Fruit fly (Drosophila melanogaster) whole organism, embryonic: ENCODE data around the gene velo.
A peak's percentile ranks its signal among the peaks of the same experiment; 100 is the strongest.

Experiments
- Antp ChIP-seq: fragments of 200-800 bp; sonication (Bioruptor generic); optimal IDR thresholded peaks from 3 replicates; lab custom pipeline; 2016; ENCODE audit warnings: missing biosample characterization, missing genetic modification characterization
- Atf3 ChIP-seq: fragments of 200-800 bp; sonication (Bioruptor generic); optimal IDR thresholded peaks from 3 replicates; lab custom pipeline; 2016; ENCODE audit warnings: missing biosample characterization, missing genetic modification characterization
- Atf6 ChIP-seq: fragments of 200-800 bp; sonication (Bioruptor generic); IDR thresholded peaks from 2 replicates; pipeline ENCODE4 v1.3.6; 2022; ENCODE audit warnings: missing biosample characterization, missing genetic modification characterization
- CG1024 ChIP-seq: fragments of 200-800 bp; sonication (Bioruptor generic); IDR thresholded peaks from 2 replicates; pipeline ENCODE4 v1.3.6; 2022; ENCODE audit warnings: missing biosample characterization, missing genetic modification characterization
- CG10267 ChIP-seq: fragments of 200-800 bp; sonication (Bioruptor generic); optimal IDR thresholded peaks from 2 replicates; lab custom pipeline; 2018; ENCODE audit warnings: missing biosample characterization, mild to moderate bottlenecking, missing genetic modification characterization, moderate library complexity
- CG11085 ChIP-seq: fragments of 200-800 bp; sonication (Bioruptor generic); IDR thresholded peaks from 2 replicates; pipeline ENCODE4 v1.3.6; 2022; ENCODE audit warnings: missing biosample characterization, missing genetic modification characterization
- CG11398 ChIP-seq: fragments of 200-800 bp; sonication (Bioruptor generic); optimal IDR thresholded peaks from 2 replicates; lab custom pipeline; 2016; ENCODE audit warnings: missing biosample characterization, missing genetic modification characterization
- CG12219 ChIP-seq: fragments of 200-800 bp; sonication (Bioruptor generic); optimal IDR thresholded peaks from 3 replicates; lab custom pipeline; 2018; ENCODE audit warnings: missing biosample characterization, mild to moderate bottlenecking, missing genetic modification characterization
- CG15514 ChIP-seq: fragments of 200-800 bp; sonication (Bioruptor generic); optimal IDR thresholded peaks from 3 replicates; lab custom pipeline; 2017; ENCODE audit warnings: missing biosample characterization, missing genetic modification characterization, mild to moderate bottlenecking, moderate library complexity, missing genetic modification reagents
- CG1792 ChIP-seq: fragments of 200-800 bp; sonication (Bioruptor generic); optimal IDR thresholded peaks from 2 replicates; lab custom pipeline; 2016; ENCODE audit warnings: missing biosample characterization, missing genetic modification characterization
- CG2120 ChIP-seq: fragments of 200-800 bp; sonication (Bioruptor generic); optimal IDR thresholded peaks from 3 replicates; lab custom pipeline; 2016; ENCODE audit warnings: missing biosample characterization, missing genetic modification characterization
- CG30403 ChIP-seq: fragments of 200-800 bp; sonication (Bioruptor generic); optimal IDR thresholded peaks from 3 replicates; lab custom pipeline; 2016; ENCODE audit warnings: missing biosample characterization, missing genetic modification characterization
- CG31388 ChIP-seq: fragments of 200-800 bp; sonication (Bioruptor generic); optimal IDR thresholded peaks from 2 replicates; lab custom pipeline; 2016; ENCODE audit warnings: missing biosample characterization, missing genetic modification characterization
- CG31441 ChIP-seq: fragments of 200-800 bp; sonication (Bioruptor generic); IDR thresholded peaks from 2 replicates; pipeline ENCODE4 v1.3.6; 2022; ENCODE audit warnings: missing biosample characterization, missing genetic modification characterization
- CG3281 ChIP-seq: fragments of 200-800 bp; sonication (Bioruptor generic); optimal IDR thresholded peaks from 3 replicates; lab custom pipeline; 2017; ENCODE audit warnings: missing biosample characterization, mild to moderate bottlenecking, missing genetic modification characterization
- CG34422 ChIP-seq: fragments of 200-800 bp; sonication (Bioruptor generic); IDR thresholded peaks from 3 replicates; pipeline ENCODE4 v1.3.6; 2022; ENCODE audit warnings: missing biosample characterization, missing genetic modification characterization
- CG4730 ChIP-seq: fragments of 200-800 bp; sonication (Bioruptor generic); IDR thresholded peaks from 2 replicates; pipeline ENCODE4 v1.3.6; 2022; ENCODE audit warnings: missing biosample characterization, missing genetic modification characterization
- CG9437 ChIP-seq: fragments of 200-800 bp; sonication (Bioruptor generic); optimal IDR thresholded peaks from 2 replicates; lab custom pipeline; 2018; ENCODE audit warnings: missing biosample characterization, mild to moderate bottlenecking, missing genetic modification characterization
- CG9932 ChIP-seq: fragments of 200-800 bp; sonication (Bioruptor generic); IDR thresholded peaks from 2 replicates; pipeline ENCODE4 v1.3.6; 2022; ENCODE audit warnings: missing biosample characterization, missing genetic modification characterization
- CTCF ChIP-seq: fragments of 200-800 bp; sonication (Bioruptor generic); optimal IDR thresholded peaks from 2 replicates; lab custom pipeline; 2017; ENCODE audit warnings: missing biosample characterization, mild to moderate bottlenecking, missing genetic modification characterization, moderate library complexity
- CoRest ChIP-seq: fragments of 200-800 bp; sonication (Bioruptor generic); optimal IDR thresholded peaks from 3 replicates; lab custom pipeline; 2018; ENCODE audit warnings: missing biosample characterization, mild to moderate bottlenecking, missing genetic modification characterization, moderate library complexity
- Drgx ChIP-seq: fragments of 200-800 bp; sonication (Bioruptor generic); IDR thresholded peaks from 2 replicates; pipeline ENCODE4 v1.3.6; 2022; ENCODE audit warnings: missing biosample characterization, missing genetic modification characterization
- Hr51 ChIP-seq, 2 experiments: fragments of 200-800 bp; sonication (Bioruptor generic); optimal IDR thresholded peaks; 2 replicates in 1 of 2; 3 replicates in 1 of 2; lab custom pipeline; 2016 to 2018; ENCODE audit warnings: missing biosample characterization in 2 of 2, missing genetic modification characterization in 2 of 2, mild to moderate bottlenecking in 1 of 2, moderate library complexity in 1 of 2
- Hr78 ChIP-seq, 2 experiments: fragments of 200-800 bp in 1 of 2; fragments of >200 bp in 1 of 2; sonication (Bioruptor generic) in 1 of 2; optimal IDR thresholded peaks; 2 replicates each; lab custom pipeline; 2017 to 2019; ENCODE audit warnings: missing biosample characterization in 2 of 2, missing genetic modification characterization in 2 of 2, mild to moderate bottlenecking in 1 of 2, moderate library complexity in 1 of 2
- Hsf ChIP-seq: fragments of 200-800 bp; sonication (Bioruptor generic); optimal IDR thresholded peaks from 3 replicates; lab custom pipeline; 2016; ENCODE audit warnings: missing biosample characterization, missing genetic modification characterization
- Jarid2 ChIP-seq: fragments of 200-800 bp; sonication (Bioruptor generic); optimal IDR thresholded peaks from 3 replicates; lab custom pipeline; 2017; ENCODE audit warnings: mild to moderate bottlenecking, missing biosample characterization, missing genetic modification reagents, missing genetic modification characterization
- MBD-R2 ChIP-seq: fragments of 200-800 bp; sonication (Bioruptor generic); IDR thresholded peaks from 2 replicates; pipeline ENCODE4 v1.3.6; 2022; ENCODE audit warnings: missing biosample characterization, missing genetic modification characterization
- Mrtf ChIP-seq: fragments of 200-800 bp; sonication (Bioruptor generic); IDR thresholded peaks from 3 replicates; pipeline ENCODE4 v1.3.6; 2022; ENCODE audit warnings: missing biosample characterization, missing genetic modification characterization
- ac ChIP-seq: fragments of 200-800 bp; sonication (Bioruptor generic); optimal IDR thresholded peaks from 3 replicates; lab custom pipeline; 2017; ENCODE audit warnings: missing biosample characterization, mild to moderate bottlenecking, missing genetic modification characterization
- ara ChIP-seq: fragments of 200-800 bp; sonication (Bioruptor generic); IDR thresholded peaks from 2 replicates; pipeline ENCODE4 v1.3.6; 2022; ENCODE audit warnings: missing biosample characterization, missing genetic modification characterization
- ase ChIP-seq: fragments of 200-800 bp; sonication (Bioruptor generic); IDR thresholded peaks from 3 replicates; pipeline ENCODE4 v1.3.6; 2022; ENCODE audit warnings: missing biosample characterization, missing genetic modification characterization
- ato ChIP-seq: fragments of 200-800 bp; sonication (Bioruptor generic); IDR thresholded peaks from 2 replicates; pipeline ENCODE4 v1.3.6; 2022; ENCODE audit warnings: missing biosample characterization, missing genetic modification characterization; ENCODE audit not compliant: partially characterized antibody
- bsh ChIP-seq, 2 experiments: fragments of 200-800 bp; sonication (Bioruptor generic); optimal IDR thresholded peaks; 2 replicates each; lab custom pipeline; 2017 to 2018; ENCODE audit warnings: mild to moderate bottlenecking in 2 of 2, missing biosample characterization in 2 of 2, missing genetic modification characterization in 2 of 2, moderate library complexity in 1 of 2
- chn ChIP-seq: fragments of 200-800 bp; sonication (Bioruptor generic); optimal IDR thresholded peaks from 2 replicates; lab custom pipeline; 2016; ENCODE audit warnings: missing biosample characterization, missing genetic modification characterization
- dimm ChIP-seq: fragments of 200-800 bp; sonication (Bioruptor generic); IDR thresholded peaks from 2 replicates; pipeline ENCODE4 v1.3.6; 2022; ENCODE audit warnings: missing biosample characterization, missing genetic modification characterization
- dmrt11E ChIP-seq: fragments of 200-800 bp; sonication (Bioruptor generic); optimal IDR thresholded peaks from 3 replicates; lab custom pipeline; 2018; ENCODE audit warnings: missing biosample characterization, mild to moderate bottlenecking, missing genetic modification characterization, moderate library complexity
- dysf ChIP-seq: fragments of 200-800 bp; sonication (Bioruptor generic); IDR thresholded peaks from 3 replicates; pipeline ENCODE4 v1.3.6; 2022; ENCODE audit warnings: missing biosample characterization, missing genetic modification characterization
- fru ChIP-seq: fragments of >200 bp; optimal IDR thresholded peaks from 2 replicates; lab custom pipeline; 2017
- gce ChIP-seq: fragments of 200-800 bp; sonication (Bioruptor generic); IDR thresholded peaks from 3 replicates; pipeline ENCODE4 v1.3.6; 2022; ENCODE audit warnings: missing biosample characterization, missing genetic modification characterization
- gfzf ChIP-seq: fragments of 200-800 bp; sonication (Bioruptor generic); optimal IDR thresholded peaks from 2 replicates; lab custom pipeline; 2016; ENCODE audit warnings: missing biosample characterization, mild to moderate bottlenecking, missing genetic modification characterization, moderate library complexity
- gro ChIP-seq: fragments of 200-800 bp; sonication (Bioruptor generic); optimal IDR thresholded peaks from 2 replicates; lab custom pipeline; 2016; ENCODE audit warnings: missing biosample characterization, missing genetic modification characterization
- gsb ChIP-seq: fragments of 200-800 bp; sonication (Bioruptor generic); IDR thresholded peaks from 2 replicates; pipeline ENCODE4 v1.3.6; 2022; ENCODE audit warnings: missing biosample characterization, missing genetic modification characterization
- hb ChIP-seq: fragments of 200-800 bp; sonication (Bioruptor generic); IDR thresholded peaks from 3 replicates; pipeline ENCODE4 v1.3.6; 2022; ENCODE audit warnings: missing biosample characterization, missing genetic modification characterization; ENCODE audit not compliant: partially characterized antibody
- ind ChIP-seq: fragments of 200-800 bp; sonication (Bioruptor generic); optimal IDR thresholded peaks from 3 replicates; lab custom pipeline; 2016; ENCODE audit warnings: missing biosample characterization, missing genetic modification characterization
- inv ChIP-seq: fragments of 200-800 bp; sonication (Bioruptor generic); IDR thresholded peaks from 2 replicates; pipeline ENCODE4 v1.3.6; 2022; ENCODE audit warnings: missing biosample characterization, missing genetic modification characterization; ENCODE audit not compliant: partially characterized antibody
- jumu ChIP-seq: fragments of 200-800 bp; sonication (Bioruptor generic); optimal IDR thresholded peaks from 3 replicates; lab custom pipeline; 2016; ENCODE audit warnings: missing biosample characterization, missing genetic modification characterization
- lilli ChIP-seq: fragments of 200-800 bp; sonication (Bioruptor generic); optimal IDR thresholded peaks from 3 replicates; lab custom pipeline; 2016; ENCODE audit warnings: missing biosample characterization, missing genetic modification characterization
- pan ChIP-seq, 4 experiments: fragments of >200 bp in 3 of 4; fragments of 200-800 bp in 1 of 4; sonication (Bioruptor generic) in 1 of 4; optimal IDR thresholded peaks in 3 of 4; IDR thresholded peaks in 1 of 4; 2 replicates each; pipeline versions ENCODE4 v1.3.6 to Lab custom; 2017 to 2022; ENCODE audit warnings: missing biosample characterization in 2 of 4, missing genetic modification characterization in 2 of 4, mixed read lengths in 1 of 4
- shn ChIP-seq: fragments of 200-800 bp; sonication (Bioruptor generic); optimal IDR thresholded peaks from 3 replicates; lab custom pipeline; 2016; ENCODE audit warnings: missing biosample characterization, missing genetic modification characterization
- sug ChIP-seq: fragments of 200-800 bp; optimal IDR thresholded peaks from 2 replicates; lab custom pipeline; 2019; ENCODE audit warnings: missing biosample characterization, mild to moderate bottlenecking, missing genetic modification characterization, moderate library complexity
- tin ChIP-seq: fragments of 200-800 bp; sonication (Bioruptor generic); optimal IDR thresholded peaks from 3 replicates; lab custom pipeline; 2016; ENCODE audit warnings: missing biosample characterization, missing genetic modification characterization

The velo gene

dm6 chr3L:6742974-6743345 is 9.6 kb downstream of the velo start, which contains the start of gene dikar (continued):
- TF ChIP-seq CoRest = peak; percentile 54
- no peak for TF ChIP-seq CG31388 (GFP tag; lab: Kevin White, UChicago)
- TF ChIP-seq ac (GFP tag; lab: Kevin White, UChicago) = peak; percentile 9
- peak; percentile 43; the same call in 1 of the 3 replicates for TF ChIP-seq ase (GFP tag; lab: Robert Waterston, UW)
- peak; percentile 5; the same call in 1 of the 2 replicates for TF ChIP-seq gsb (GFP tag; lab: Robert Waterston, UW)
- peak; percentile 86 for TF ChIP-seq inv
- TF ChIP-seq CG12219 (GFP tag; lab: Kevin White, UChicago) = no peak
- peak; percentile 43 for TF ChIP-seq chn
- TF ChIP-seq gce (GFP tag; lab: Robert Waterston, UW) = no peak
- TF ChIP-seq pan (optimal IDR thresholded peaks at IDR 0.05; lab: Kevin White, UChicago) = no peak
- TF ChIP-seq pan (GFP tag; optimal IDR thresholded peaks at IDR 0.05 in 1 of 2, IDR thresholded peaks at IDR 0.05 in 1 of 2) = peak in 1 of 2 experiments; percentile 45
- no peak for TF ChIP-seq CTCF
- peak; percentile 66 for TF ChIP-seq ato (GFP tag; lab: Robert Waterston, UW)
- TF ChIP-seq Atf6 (GFP tag; lab: Robert Waterston, UW) = peak; percentile 30
- TF ChIP-seq CG15514 (GFP tag; lab: Kevin White, UChicago) = peak; percentile 26
- TF ChIP-seq Hr51 (GFP tag; optimal IDR thresholded peaks at IDR 0.05; lab: Kevin White, UChicago) = peak in 1 of 2 experiments; percentile 47
- peak; percentile 4 for TF ChIP-seq CG3281
- TF ChIP-seq sug (tag; lab: Kevin White, UChicago) = peak; percentile 48
- TF ChIP-seq dimm (GFP tag; lab: Robert Waterston, UW) = 0 out of 2 replicates have a peak, but pooled peaks have one; percentile 15
- TF ChIP-seq CG11398 (GFP tag; lab: Kevin White, UChicago) = no peak
- TF ChIP-seq jumu (GFP tag; lab: Kevin White, UChicago) = peak; percentile 22
- peak; percentile 71 for TF ChIP-seq CG30403 (GFP tag; lab: Kevin White, UChicago)
- peak; percentile 58 for TF ChIP-seq dmrt11E
- TF ChIP-seq CG34422 (GFP tag; lab: Robert Waterston, UW) = peak; percentile 77
- peak; percentile 62 for TF ChIP-seq lilli (GFP tag; lab: Kevin White, UChicago)
- TF ChIP-seq CG9437 = peak; percentile 67
- no peak for TF ChIP-seq Hr78 (GFP tag; optimal IDR thresholded peaks at IDR 0.05; lab: Kevin White, UChicago)
- TF ChIP-seq ind (GFP tag; lab: Kevin White, UChicago) = peak; percentile 37
- peak; percentile 59; the same call in 1 of the 2 replicates for TF ChIP-seq CG1024 (GFP tag; lab: Robert Waterston, UW)
- no peak for TF ChIP-seq fru (lab: Kevin White, UChicago)
- peak; percentile 70 for TF ChIP-seq hb (GFP tag; lab: Robert Waterston, UW)
- peak; percentile 69 for TF ChIP-seq CG11085
- peak; percentile 94 for TF ChIP-seq CG9932 (GFP tag; lab: Robert Waterston, UW)
- TF ChIP-seq Antp (GFP tag; lab: Kevin White, UChicago) = peak; percentile 63
- TF ChIP-seq Atf3 = peak; percentile 19
- TF ChIP-seq shn = peak; percentile 24
- TF ChIP-seq CG10267 = peak; percentile 43
- peak; percentile 43 for TF ChIP-seq Hsf
- TF ChIP-seq Drgx (GFP tag; lab: Robert Waterston, UW) = 0 out of 2 replicates have a peak, but pooled peaks have one; percentile 15
- TF ChIP-seq gro (GFP tag; lab: Kevin White, UChicago) = no peak
- peak; percentile 67 for TF ChIP-seq CG2120 (GFP tag; lab: Kevin White, UChicago)
- peak; percentile 50; the same call in 1 of the 2 replicates for TF ChIP-seq ara
- peak; percentile 45 for TF ChIP-seq CG4730 (GFP tag; lab: Robert Waterston, UW)
- TF ChIP-seq MBD-R2 = peak; percentile 34; the same call in 1 of the 2 replicates
- TF ChIP-seq Mrtf (GFP tag; lab: Robert Waterston, UW) = peak; percentile 50; the same call in 1 of the 3 replicates
- peak in 1 of 2 experiments; percentile 7 for TF ChIP-seq bsh (GFP tag; optimal IDR thresholded peaks at IDR 0.05; lab: Kevin White, UChicago)
- TF ChIP-seq CG1792 = peak; percentile 37
- no peak for TF ChIP-seq Jarid2 (GFP tag; lab: Kevin White, UChicago)
- no peak for TF ChIP-seq CG31441 (GFP tag; lab: Robert Waterston, UW)
- TF ChIP-seq gfzf (GFP tag; lab: Kevin White, UChicago) = no peak
- TF ChIP-seq tin (GFP tag; lab: Kevin White, UChicago) = peak; percentile 57
- TF ChIP-seq dysf (GFP tag; lab: Robert Waterston, UW) = peak; percentile 44; the same call in 1 of the 3 replicates
